Worm (Caenorhabditis elegans): Measurements from ENCODE around the gene srj-4.

The srj-4 gene

DNA sequence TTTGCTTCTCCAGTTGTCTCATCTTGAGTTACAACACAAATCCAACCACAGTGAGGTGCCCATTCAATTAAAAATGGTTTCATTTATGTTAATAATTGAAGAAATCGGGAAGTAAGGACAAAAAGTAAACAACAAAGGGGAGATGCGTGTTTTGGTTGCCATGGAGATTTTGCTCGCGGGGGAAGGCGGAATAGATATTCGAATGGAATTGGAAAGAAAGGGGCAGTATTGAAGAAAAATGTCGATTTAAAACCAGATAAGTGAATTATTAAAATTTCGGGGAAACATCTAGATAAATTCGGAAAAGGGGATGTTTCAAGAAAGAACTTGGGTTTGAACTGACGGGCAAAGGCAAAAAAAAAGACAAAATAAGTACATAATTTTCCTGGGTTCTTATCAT is 12.4 kb upstream of the srj-4 start, which contains the start of gene che-11:
TSS of gene che-11 (minus strand) at position 101 of the 400 bp plus-strand sequence.
- no peak for TF ChIP-seq madf-6 (GFP tag; IDR thresholded peaks at IDR 0.05)
- no peak for TF ChIP-seq ztf-18 (tag; optimal IDR thresholded peaks at IDR 0.05)
- no peak for TF ChIP-seq lir-1 (GFP tag; conservative IDR thresholded peaks at IDR 0.05)
- TF ChIP-seq attf-5 (GFP tag; optimal IDR thresholded peaks at IDR 0.05), result no peak

DNA sequence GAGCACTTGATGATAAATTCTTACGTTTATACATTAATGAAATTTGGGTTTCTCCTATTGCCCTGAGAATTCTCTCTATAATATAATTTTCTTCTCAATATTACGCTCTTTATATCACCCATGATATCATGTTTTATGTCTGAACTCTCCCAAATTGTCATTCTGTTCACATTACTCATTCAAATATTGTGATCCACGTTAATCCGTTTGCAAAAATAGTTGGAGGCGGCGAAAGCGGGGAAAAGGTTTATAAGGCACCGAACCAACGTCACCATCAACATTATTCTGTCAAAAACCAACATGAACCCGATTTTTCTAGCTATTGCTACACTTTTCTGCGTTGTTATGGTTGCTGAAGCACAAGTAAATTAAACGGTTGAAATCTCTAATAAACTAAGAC is 10.1 kb upstream of the srj-4 start, which contains the start of gene C27A7.8:
TSS of gene C27A7.8 (plus strand) at position 301 of the 400 bp plus-strand sequence.
- TF ChIP-seq ceh-27 (GFP tag; optimal IDR thresholded peaks at IDR 0.05) (no peak), B0019.2 (GFP tag; conservative IDR thresholded peaks at IDR 0.05) (no peak), lsy-27 (tag; optimal IDR thresholded peaks at IDR 0.05; ENCODE audit: borderline replicate concordance, insufficient read depth) (no peak), zim-3 (tag; optimal IDR thresholded peaks at IDR 0.05) (no peak), Y56A3A.18 (GFP tag; IDR thresholded peaks at IDR 0.05) (no peak), Y95B8A.8 (GFP tag; IDR thresholded peaks at IDR 0.05) (no peak), ccch-3 (GFP tag; optimal IDR thresholded peaks at IDR 0.05) (no peak), atf-7 (tag; optimal IDR thresholded peaks at IDR 0.05) (no peak), him-1 (tag; optimal IDR thresholded peaks at IDR 0.05) (no peak), fkh-3 (tag; optimal IDR thresholded peaks at IDR 0.05) (no peak), C17E4.6 (GFP tag; IDR thresholded peaks at IDR 0.05) (no peak)

- TF ChIP-seq atf-7 (tag; optimal IDR thresholded peaks at IDR 0.05), result no peak
- no peak for TF ChIP-seq ceh-100 (GFP tag; IDR thresholded peaks at IDR 0.05)
- TF ChIP-seq die-1 (tag; optimal IDR thresholded peaks at IDR 0.05), result no peak
- no peak for TF ChIP-seq ZK185.1 (tag; optimal IDR thresholded peaks at IDR 0.05; ENCODE audit: poor library complexity, severe bottlenecking)
- no peak for TF ChIP-seq pbrm-1 (GFP tag; IDR thresholded peaks at IDR 0.05)
- TF ChIP-seq ztf-18 (tag; optimal IDR thresholded peaks at IDR 0.05), result no peak
- no peak for TF ChIP-seq ceh-91 (GFP tag; IDR thresholded peaks at IDR 0.05)
- TF ChIP-seq ztf-26 (tag; optimal IDR thresholded peaks at IDR 0.05), result no peak
- TF ChIP-seq lin-40 (tag; optimal IDR thresholded peaks at IDR 0.05), result no peak
- TF ChIP-seq madf-10 (tag; optimal IDR thresholded peaks at IDR 0.05), result no peak
- TF ChIP-seq sea-2 (GFP tag; IDR thresholded peaks at IDR 0.05), result no peak
- TF ChIP-seq ztf-22 (GFP tag; optimal IDR thresholded peaks at IDR 0.05), result no peak
- no peak for TF ChIP-seq ztf-25 (GFP tag; IDR thresholded peaks at IDR 0.05)
- no peak for TF ChIP-seq Y56A3A.18 (GFP tag; IDR thresholded peaks at IDR 0.05)
- TF ChIP-seq egrh-3 (GFP tag; IDR thresholded peaks at IDR 0.05), result no peak
Observed at ce11 chrV:12153784-12154183, 9.2 kb upstream of the srj-4 start.

DNA sequence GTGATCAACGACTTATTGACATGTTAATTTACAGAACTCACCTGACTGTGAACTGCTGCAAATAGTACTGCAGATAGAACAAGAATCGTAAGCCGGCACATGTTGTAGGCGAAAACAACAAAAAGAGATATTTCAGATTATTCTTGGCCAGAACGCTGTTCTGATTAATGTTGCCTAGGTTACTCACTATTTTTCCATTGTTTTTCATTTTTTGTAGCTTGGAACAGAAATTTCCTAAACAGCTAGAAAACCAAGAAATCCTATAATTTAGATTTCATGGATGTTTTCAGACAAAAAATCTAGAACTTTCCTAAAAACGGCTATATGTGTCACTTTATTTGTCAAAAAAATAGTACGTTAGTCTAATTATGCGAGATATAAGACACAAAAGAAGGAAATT is 8.5 kb upstream of the srj-4 start, which contains the start of gene C27A7.9:
TSS of gene C27A7.9 (minus strand) at position 101 of the 400 bp plus-strand sequence.
- TF ChIP-seq let-526 (GFP tag; IDR thresholded peaks at IDR 0.05) (no peak), sdz-38 (tag; optimal IDR thresholded peaks at IDR 0.05) (no peak), ztf-18 (tag; optimal IDR thresholded peaks at IDR 0.05) (no peak), zfh-2 (GFP tag; conservative IDR thresholded peaks at IDR 0.05) (no peak), lag-1 (GFP tag; IDR thresholded peaks at IDR 0.05) (no peak), hsf-1 (GFP tag; IDR thresholded peaks at IDR 0.05) (no peak)

DNA sequence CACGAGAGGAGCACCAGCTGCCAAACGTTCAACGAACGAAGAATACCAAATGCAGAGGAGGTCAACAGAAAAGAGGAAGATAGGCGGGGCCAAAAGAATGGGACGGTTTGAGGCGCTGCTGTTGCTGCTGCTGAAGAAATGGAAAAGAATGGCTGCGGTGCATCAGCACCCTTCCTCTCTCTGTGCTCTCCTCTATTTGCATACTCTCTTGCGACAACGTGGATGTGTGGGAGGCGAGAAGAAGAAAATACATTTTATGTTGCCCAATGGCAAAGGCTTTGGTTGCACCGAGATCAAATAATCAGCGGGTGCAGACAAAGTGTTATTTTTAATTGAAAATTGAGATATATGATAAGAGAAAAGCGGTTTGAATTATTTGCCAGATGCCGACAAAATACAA is 4.6 kb upstream of the srj-4 start:
- TF ChIP-seq dox-1 (GFP tag; IDR thresholded peaks at IDR 0.05) (no peak), ztf-6 (GFP tag; IDR thresholded peaks at IDR 0.05) (0 out of 2 replicates have a peak, but pooled peaks have one; percentile 19), egrh-3 (GFP tag; IDR thresholded peaks at IDR 0.05) (0 out of 2 replicates have a peak, but pooled peaks have one; percentile 21)
